Fruit fly (Drosophila melanogaster) whole organism, embryonic: Measurements from ENCODE around the gene Bet1.

Experiments
- ATbp ChIP-seq: fragments of 200-800 bp; sonication (Bioruptor generic); optimal IDR thresholded peaks from 2 replicates; lab custom pipeline; 2017; ENCODE audit warnings: missing biosample characterization, mild to moderate bottlenecking, missing genetic modification characterization, missing genetic modification reagents
- CG10543 ChIP-seq: fragments of 200-800 bp; sonication (Bioruptor generic); optimal IDR thresholded peaks from 3 replicates; lab custom pipeline; 2017; ENCODE audit warnings: missing biosample characterization, mild to moderate bottlenecking, missing genetic modification characterization, moderate library complexity
- CG11085 ChIP-seq: fragments of 200-800 bp; sonication (Bioruptor generic); IDR thresholded peaks from 2 replicates; pipeline ENCODE4 v1.3.6; 2022; ENCODE audit warnings: missing biosample characterization, missing genetic modification characterization
- CG11247 ChIP-seq: fragments of 200-800 bp; sonication (Bioruptor generic); IDR thresholded peaks from 2 replicates; pipeline ENCODE4 v1.3.6; 2022; ENCODE audit warnings: missing biosample characterization, missing genetic modification characterization
- CG12769 ChIP-seq: fragments of 200-800 bp; sonication (Bioruptor generic); optimal IDR thresholded peaks from 2 replicates; lab custom pipeline; 2019; ENCODE audit warnings: missing biosample characterization, mild to moderate bottlenecking, missing genetic modification characterization, moderate library complexity
- CG14860 ChIP-seq: fragments of 200-800 bp; sonication (Bioruptor generic); IDR thresholded peaks from 3 replicates; pipeline ENCODE4 v1.3.6; 2022; ENCODE audit warnings: missing biosample characterization, missing genetic modification characterization; ENCODE audit not compliant: partially characterized antibody
- CG15011 ChIP-seq: fragments of 200-800 bp; sonication (Bioruptor generic); optimal IDR thresholded peaks from 3 replicates; lab custom pipeline; 2018; ENCODE audit warnings: missing biosample characterization, mild to moderate bottlenecking, missing genetic modification characterization
- CG15479 ChIP-seq: fragments of 200-800 bp; sonication (Bioruptor generic); optimal IDR thresholded peaks from 3 replicates; lab custom pipeline; 2019; ENCODE audit warnings: missing biosample characterization, mild to moderate bottlenecking, missing genetic modification characterization, moderate library complexity
- CG16779 ChIP-seq: fragments of 200-800 bp; sonication (Bioruptor generic); IDR thresholded peaks from 2 replicates; pipeline ENCODE4 v1.3.6; 2022; ENCODE audit warnings: missing biosample characterization, missing genetic modification characterization
- CG17829 ChIP-seq: fragments of 200-800 bp; optimal IDR thresholded peaks from 2 replicates; lab custom pipeline; 2019; ENCODE audit warnings: missing biosample characterization, mild to moderate bottlenecking, missing genetic modification characterization, moderate library complexity
- CG1792 ChIP-seq: fragments of 200-800 bp; sonication (Bioruptor generic); optimal IDR thresholded peaks from 2 replicates; lab custom pipeline; 2016; ENCODE audit warnings: missing biosample characterization, missing genetic modification characterization
- CG18262 ChIP-seq: fragments of 200-800 bp; optimal IDR thresholded peaks from 3 replicates; lab custom pipeline; 2019; ENCODE audit warnings: missing biosample characterization, mild to moderate bottlenecking, missing genetic modification characterization, moderate library complexity
- CG1832 ChIP-seq: fragments of 200-800 bp; sonication (Bioruptor generic); optimal IDR thresholded peaks from 2 replicates; lab custom pipeline; 2017; ENCODE audit warnings: missing biosample characterization, mild to moderate bottlenecking, missing genetic modification characterization, inconsistent platforms
- CG2889 ChIP-seq: fragments of 200-800 bp; sonication (Bioruptor generic); IDR thresholded peaks from 3 replicates; pipeline ENCODE4 v1.3.6; 2022; ENCODE audit warnings: missing biosample characterization, missing genetic modification characterization
- CG34376 ChIP-seq: fragments of 200-800 bp; sonication (Bioruptor generic); optimal IDR thresholded peaks from 2 replicates; lab custom pipeline; 2018; ENCODE audit warnings: missing biosample characterization, mild to moderate bottlenecking, missing genetic modification characterization
- CG6765 ChIP-seq: fragments of 200-800 bp; sonication (Bioruptor generic); optimal IDR thresholded peaks from 3 replicates; lab custom pipeline; 2017; ENCODE audit warnings: missing biosample characterization, mild to moderate bottlenecking, missing genetic modification characterization
- CG6813 ChIP-seq: fragments of 200-800 bp; sonication (Bioruptor generic); optimal IDR thresholded peaks from 2 replicates; lab custom pipeline; 2017; ENCODE audit warnings: missing biosample characterization, missing genetic modification characterization, mild to moderate bottlenecking, moderate library complexity, missing genetic modification reagents
- CG8281 ChIP-seq: fragments of 200-800 bp; sonication (Bioruptor generic); optimal IDR thresholded peaks from 2 replicates; lab custom pipeline; 2018; ENCODE audit warnings: missing biosample characterization, mild to moderate bottlenecking, missing genetic modification characterization, moderate library complexity
- CG9215 ChIP-seq: fragments of 200-800 bp; sonication (Bioruptor generic); IDR thresholded peaks from 2 replicates; pipeline ENCODE4 v1.3.6; 2022; ENCODE audit warnings: missing biosample characterization, missing genetic modification characterization
- CG9797 ChIP-seq: fragments of 200-800 bp; sonication (Bioruptor generic); optimal IDR thresholded peaks from 3 replicates; lab custom pipeline; 2018; ENCODE audit warnings: missing biosample characterization, mild to moderate bottlenecking, missing genetic modification characterization
- D ChIP-seq, 2 experiments: fragments of 200-800 bp in 1 of 2; fragments of >200 bp in 1 of 2; sonication (Bioruptor generic) in 1 of 2; optimal IDR thresholded peaks; 2 replicates in 1 of 2; 3 replicates in 1 of 2; lab custom pipeline; 2017; ENCODE audit warnings: mild to moderate bottlenecking in 1 of 2, missing biosample characterization in 1 of 2, missing genetic modification characterization in 1 of 2, missing genetic modification reagents in 1 of 2
- D19B ChIP-seq: fragments of 200-800 bp; sonication (Bioruptor generic); optimal IDR thresholded peaks from 2 replicates; lab custom pipeline; 2017; ENCODE audit warnings: missing biosample characterization, mild to moderate bottlenecking, missing genetic modification characterization
- Dbx ChIP-seq: fragments of 200-800 bp; sonication (Bioruptor generic); IDR thresholded peaks from 3 replicates; pipeline ENCODE4 v1.3.6; 2022; ENCODE audit warnings: missing biosample characterization, missing genetic modification characterization
- Drgx ChIP-seq: fragments of 200-800 bp; sonication (Bioruptor generic); IDR thresholded peaks from 2 replicates; pipeline ENCODE4 v1.3.6; 2022; ENCODE audit warnings: missing biosample characterization, missing genetic modification characterization
- Ets97D ChIP-seq: fragments of 200-800 bp; sonication (Bioruptor generic); optimal IDR thresholded peaks from 3 replicates; lab custom pipeline; 2016; ENCODE audit warnings: missing biosample characterization, missing genetic modification characterization
- Fer3 ChIP-seq: fragments of 200-800 bp; sonication (Bioruptor generic); optimal IDR thresholded peaks from 2 replicates; lab custom pipeline; 2018; ENCODE audit warnings: missing biosample characterization, mild to moderate bottlenecking, missing genetic modification characterization, moderate library complexity
- Hmx ChIP-seq: fragments of 200-800 bp; sonication (Bioruptor generic); optimal IDR thresholded peaks from 2 replicates; lab custom pipeline; 2016; ENCODE audit warnings: missing biosample characterization, missing genetic modification characterization
- Lim3 ChIP-seq: fragments of 200-800 bp; sonication (Bioruptor generic); IDR thresholded peaks from 2 replicates; pipeline ENCODE4 v1.3.6; 2022; ENCODE audit warnings: missing biosample characterization, missing genetic modification characterization
- Mad ChIP-seq: fragments of 200-800 bp; sonication (Bioruptor generic); optimal IDR thresholded peaks from 2 replicates; lab custom pipeline; 2016; ENCODE audit warnings: missing biosample characterization, missing genetic modification characterization
- Nf-YB ChIP-seq: fragments of 200-800 bp; sonication (Bioruptor generic); optimal IDR thresholded peaks from 3 replicates; lab custom pipeline; 2019; ENCODE audit warnings: missing biosample characterization, mild to moderate bottlenecking, missing genetic modification characterization, moderate library complexity
- Nf-YC ChIP-seq: fragments of 200-800 bp; optimal IDR thresholded peaks from 3 replicates; lab custom pipeline; 2019; ENCODE audit warnings: missing biosample characterization, mild to moderate bottlenecking, missing genetic modification characterization, moderate library complexity
- Oli ChIP-seq: fragments of 200-800 bp; sonication (Bioruptor generic); optimal IDR thresholded peaks from 2 replicates; lab custom pipeline; 2018; ENCODE audit warnings: missing biosample characterization, mild to moderate bottlenecking, missing genetic modification characterization, moderate library complexity
- Poxn ChIP-seq: fragments of 200-800 bp; sonication (Bioruptor generic); IDR thresholded peaks from 2 replicates; pipeline ENCODE4 v1.3.6; 2022; ENCODE audit warnings: missing biosample characterization, missing genetic modification characterization
- Rfx ChIP-seq: fragments of 200-800 bp; sonication (Bioruptor generic); IDR thresholded peaks from 2 replicates; pipeline ENCODE4 v1.3.6; 2022; ENCODE audit warnings: missing biosample characterization, missing genetic modification characterization
- caup ChIP-seq: fragments of 200-800 bp; sonication (Bioruptor generic); optimal IDR thresholded peaks from 3 replicates; lab custom pipeline; 2017; ENCODE audit warnings: missing biosample characterization, mild to moderate bottlenecking, missing genetic modification characterization, moderate library complexity; ENCODE audit not compliant: severe bottlenecking
- chn ChIP-seq: fragments of 200-800 bp; sonication (Bioruptor generic); optimal IDR thresholded peaks from 2 replicates; lab custom pipeline; 2016; ENCODE audit warnings: missing biosample characterization, missing genetic modification characterization
- fu2 ChIP-seq: fragments of 200-800 bp; sonication (Bioruptor generic); optimal IDR thresholded peaks from 2 replicates; lab custom pipeline; 2016; ENCODE audit warnings: missing biosample characterization, missing genetic modification characterization
- grau ChIP-seq: fragments of 200-800 bp; optimal IDR thresholded peaks from 3 replicates; lab custom pipeline; 2019; ENCODE audit warnings: missing biosample characterization, mild to moderate bottlenecking, missing genetic modification characterization, moderate library complexity
- grn ChIP-seq: fragments of 200-800 bp; sonication (Bioruptor generic); optimal IDR thresholded peaks from 3 replicates; lab custom pipeline; 2017; ENCODE audit warnings: missing biosample characterization, missing genetic modification characterization
- her ChIP-seq: fragments of 200-800 bp; sonication (Bioruptor generic); optimal IDR thresholded peaks from 2 replicates; lab custom pipeline; 2016; ENCODE audit warnings: missing biosample characterization, missing genetic modification characterization
- inv ChIP-seq: fragments of 200-800 bp; sonication (Bioruptor generic); IDR thresholded peaks from 2 replicates; pipeline ENCODE4 v1.3.6; 2022; ENCODE audit warnings: missing biosample characterization, missing genetic modification characterization; ENCODE audit not compliant: partially characterized antibody
- lilli ChIP-seq: fragments of 200-800 bp; sonication (Bioruptor generic); optimal IDR thresholded peaks from 3 replicates; lab custom pipeline; 2016; ENCODE audit warnings: missing biosample characterization, missing genetic modification characterization
- mam ChIP-seq: fragments of 200-800 bp; sonication (Bioruptor generic); optimal IDR thresholded peaks from 3 replicates; lab custom pipeline; 2016; ENCODE audit warnings: missing biosample characterization, missing genetic modification characterization
- mirr ChIP-seq: fragments of 200-800 bp; sonication (Bioruptor generic); optimal IDR thresholded peaks from 3 replicates; lab custom pipeline; 2018; ENCODE audit warnings: missing biosample characterization, mild to moderate bottlenecking, missing genetic modification characterization
- nau ChIP-seq: fragments of 200-800 bp; sonication (Bioruptor generic); optimal IDR thresholded peaks from 3 replicates; lab custom pipeline; 2017; ENCODE audit warnings: missing biosample characterization, mild to moderate bottlenecking, missing genetic modification characterization, missing genetic modification reagents
- run ChIP-seq: fragments of 200-800 bp; sonication (Bioruptor generic); optimal IDR thresholded peaks from 3 replicates; lab custom pipeline; 2018; ENCODE audit warnings: missing biosample characterization, mild to moderate bottlenecking, missing genetic modification characterization
- schlank ChIP-seq: fragments of 200-800 bp; sonication (Bioruptor generic); optimal IDR thresholded peaks from 2 replicates; lab custom pipeline; 2018; ENCODE audit warnings: missing biosample characterization, mild to moderate bottlenecking, missing genetic modification characterization
- sens ChIP-seq: fragments of 200-800 bp; sonication (Bioruptor generic); peaks from one replicate; lab custom pipeline; 2016; ENCODE audit warnings: missing biosample characterization, missing genetic modification characterization
- slbo ChIP-seq: fragments of 200-800 bp; sonication (Bioruptor generic); IDR thresholded peaks from 2 replicates; pipeline ENCODE4 v1.3.6; 2022; ENCODE audit warnings: missing biosample characterization, missing genetic modification characterization

The Bet1 gene

dm6 chr3L:19288395-19288969 lies 27.3 kb downstream of the Bet1 start:
- TF ChIP-seq Hmx (GFP tag; lab: Kevin White, UChicago) (no peak), ATbp (no peak), CG15479 (GFP tag; lab: Kevin White, UChicago) (peak; percentile 67), CG6765 (GFP tag; lab: Kevin White, UChicago) (no peak), sens (GFP tag; lab: Kevin White, UChicago) (peak; percentile 37)

- TF ChIP-seq mirr (GFP tag; lab: Kevin White, UChicago): peak; percentile 95
- no peak for TF ChIP-seq CG1792 (GFP tag; lab: Kevin White, UChicago)
- TF ChIP-seq CG10543: peak; percentile 8
- no peak for TF ChIP-seq mam
- TF ChIP-seq CG15479 (GFP tag; lab: Kevin White, UChicago): peak; percentile 21
- TF ChIP-seq Fer3 (tag; lab: Kevin White, UChicago): no peak
- TF ChIP-seq Dbx (GFP tag; lab: Robert Waterston, UW): no peak
- TF ChIP-seq fu2 (GFP tag; lab: Kevin White, UChicago): no peak
- TF ChIP-seq Lim3 (GFP tag; lab: Robert Waterston, UW): no peak
- TF ChIP-seq caup (GFP tag; lab: Kevin White, UChicago): no peak
- no peak for TF ChIP-seq D19B (GFP tag; lab: Kevin White, UChicago)
- TF ChIP-seq inv (GFP tag; lab: Robert Waterston, UW): no peak
- TF ChIP-seq CG9215: no peak
- TF ChIP-seq Nf-YB: no peak
- TF ChIP-seq CG34376 (GFP tag; lab: Kevin White, UChicago): peak; percentile 26
- TF ChIP-seq CG12769 (tag; lab: Kevin White, UChicago): no peak
- TF ChIP-seq her (GFP tag; lab: Kevin White, UChicago): no peak
- no peak for TF ChIP-seq Mad
- no peak for TF ChIP-seq nau
- no peak for TF ChIP-seq CG16779 (GFP tag; lab: Robert Waterston, UW)
- peak; percentile 84 for TF ChIP-seq grn (GFP tag; lab: Kevin White, UChicago)
- TF ChIP-seq CG18262: no peak
- no peak for TF ChIP-seq slbo
- TF ChIP-seq lilli (GFP tag; lab: Kevin White, UChicago): no peak
- TF ChIP-seq chn (GFP tag; lab: Kevin White, UChicago): no peak
- no peak for TF ChIP-seq CG2889
- no peak for TF ChIP-seq CG11247 (GFP tag; lab: Robert Waterston, UW)
- TF ChIP-seq Poxn (GFP tag; lab: Robert Waterston, UW): no peak
- no peak for TF ChIP-seq D (optimal IDR thresholded peaks at IDR 0.05; lab: Kevin White, UChicago)
- no peak for TF ChIP-seq D (GFP tag; optimal IDR thresholded peaks at IDR 0.05; lab: Kevin White, UChicago)
- TF ChIP-seq grau (tag; lab: Kevin White, UChicago): no peak
- TF ChIP-seq CG17829 (tag; lab: Kevin White, UChicago): no peak
- TF ChIP-seq Drgx (GFP tag; lab: Robert Waterston, UW): no peak
- TF ChIP-seq CG6813: no peak
- no peak for TF ChIP-seq Nf-YC (tag; lab: Kevin White, UChicago)
- peak; percentile 68 for TF ChIP-seq run
- TF ChIP-seq CG11085 (GFP tag; lab: Robert Waterston, UW): no peak
- no peak for TF ChIP-seq Oli (tag; lab: Kevin White, UChicago)
- TF ChIP-seq Ets97D (GFP tag; lab: Kevin White, UChicago): no peak
- no peak for TF ChIP-seq CG14860
- no peak for TF ChIP-seq CG8281 (tag; lab: Kevin White, UChicago)
- TF ChIP-seq CG1832: no peak
- no peak for TF ChIP-seq Rfx (GFP tag; lab: Robert Waterston, UW)
- TF ChIP-seq schlank (tag; lab: Kevin White, UChicago): no peak
- no peak for TF ChIP-seq CG9797 (GFP tag; lab: Kevin White, UChicago)
- no peak for TF ChIP-seq CG15011 (GFP tag; lab: Kevin White, UChicago)
Observed at dm6 chr3L:19289411-19289810, 28.2 kb downstream of the Bet1 start.
